Worm (Caenorhabditis elegans): ENCODE results near the gene F54B11.10.

- TF ChIP-seq nhr-23 (tag; optimal IDR thresholded peaks at IDR 0.05) (no peak), ceh-82 (tag; optimal IDR thresholded peaks at IDR 0.05) (no peak), pha-4 (tag; optimal IDR thresholded peaks at IDR 0.05) (no peak), pqm-1 (tag; optimal IDR thresholded peaks at IDR 0.05) (no peak), elt-3 (tag; optimal IDR thresholded peaks at IDR 0.05) (no peak), nhr-25 (tag; optimal IDR thresholded peaks at IDR 0.05) (no peak), aly-2 (tag; optimal IDR thresholded peaks at IDR 0.05) (no peak), R02D3.7 (tag; optimal IDR thresholded peaks at IDR 0.05) (no peak), zag-1 (tag; optimal IDR thresholded peaks at IDR 0.05) (no peak), nhr-11 (tag; optimal IDR thresholded peaks at IDR 0.05) (no peak), nhr-237 (tag; optimal IDR thresholded peaks at IDR 0.05) (no peak), unc-39 (tag; optimal IDR thresholded peaks at IDR 0.05) (no peak), tbx-2 (tag; optimal IDR thresholded peaks at IDR 0.05) (no peak), ZK546.5 (tag; optimal IDR thresholded peaks at IDR 0.05) (no peak)
Measured at ce11 chrX:13532424-13533309, 49.3 kb upstream of the F54B11.10 start, which contains the start of gene acr-12.

Data from whole organism, L3 larva.